Worm (Caenorhabditis elegans) whole organism, dauer: ENCODE data around the gene frpr-14.

Experiments used
- unc-62 ChIP-seq: sonication (generic microtip); optimal IDR thresholded peaks from 2 replicates; lab custom pipeline; 2017; ENCODE audit warnings: missing biosample characterization, missing genetic modification reagents, missing genetic modification characterization

The frpr-14 gene

DNA sequence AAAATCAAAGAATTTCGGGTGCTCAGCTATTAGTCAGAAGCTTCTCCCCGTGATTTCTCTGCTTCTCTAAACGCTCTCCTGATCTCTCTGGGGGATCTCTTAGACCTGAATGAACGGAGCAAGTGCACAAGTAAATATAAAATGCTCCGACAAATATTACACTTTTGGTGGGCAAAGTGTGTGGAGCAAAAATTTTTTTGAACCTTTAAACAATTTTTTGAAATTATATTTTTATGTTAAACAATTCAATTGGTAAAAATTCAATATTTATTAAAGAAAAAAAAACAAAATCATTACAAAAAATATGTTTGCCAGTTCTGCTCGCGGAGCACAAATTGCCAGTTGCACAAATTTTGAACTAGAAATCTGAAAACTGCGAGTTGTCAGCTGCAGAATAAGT lies 11.3 kb upstream of the frpr-14 start, which contains the start of gene K07E8.6:
K07E8.6 (minus strand) TSS at position 101 of the 400 bp plus-strand sequence.
- TF ChIP-seq unc-62 (GFP tag; lab: Kevin White, UChicago) = no peak

DNA sequence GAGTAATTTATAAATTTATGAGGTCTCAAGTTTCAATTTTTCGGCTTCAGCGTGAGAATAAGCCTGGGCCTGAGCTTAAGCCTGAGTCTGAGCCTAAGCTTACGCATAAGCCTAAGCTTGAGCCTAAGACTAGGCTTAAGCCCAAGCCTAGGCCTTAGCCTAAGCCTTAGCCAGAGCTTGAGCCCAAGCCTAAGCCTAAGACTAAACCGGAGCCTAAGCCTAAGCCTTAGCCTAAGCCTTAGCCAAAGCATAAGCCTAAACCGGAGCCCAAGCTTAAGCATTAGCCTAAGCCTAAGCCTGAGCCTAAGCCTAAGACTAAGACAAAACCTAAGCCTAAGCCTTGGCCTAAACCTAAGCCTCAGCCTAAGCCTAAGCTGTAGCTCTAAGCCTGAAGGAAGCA lies 7.0 kb upstream of the frpr-14 start:
- no peak for TF ChIP-seq unc-62 (GFP tag; lab: Kevin White, UChicago)

DNA sequence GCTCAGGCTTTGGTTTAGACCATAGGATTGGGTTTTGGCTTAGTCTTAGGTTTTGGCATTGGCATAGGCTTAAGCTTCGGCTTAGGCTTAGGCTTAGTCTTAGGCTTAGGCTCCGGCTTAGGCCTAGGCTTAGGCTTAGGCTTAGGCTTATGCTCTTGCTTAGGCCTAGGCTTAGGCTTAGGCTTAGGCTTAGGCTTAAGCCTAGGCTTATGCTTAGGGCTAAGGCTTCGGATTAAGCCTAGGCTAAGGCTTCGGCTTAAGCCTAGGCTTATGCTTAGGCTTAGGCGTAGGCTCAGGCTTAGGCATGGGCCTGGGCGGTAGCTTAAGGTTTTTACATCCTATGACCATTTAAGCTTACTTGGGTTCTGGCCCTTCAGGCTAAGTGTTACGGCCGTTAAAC lies 569 bp downstream of the frpr-14 start:
- no peak for TF ChIP-seq unc-62 (GFP tag; lab: Kevin White, UChicago)

DNA sequence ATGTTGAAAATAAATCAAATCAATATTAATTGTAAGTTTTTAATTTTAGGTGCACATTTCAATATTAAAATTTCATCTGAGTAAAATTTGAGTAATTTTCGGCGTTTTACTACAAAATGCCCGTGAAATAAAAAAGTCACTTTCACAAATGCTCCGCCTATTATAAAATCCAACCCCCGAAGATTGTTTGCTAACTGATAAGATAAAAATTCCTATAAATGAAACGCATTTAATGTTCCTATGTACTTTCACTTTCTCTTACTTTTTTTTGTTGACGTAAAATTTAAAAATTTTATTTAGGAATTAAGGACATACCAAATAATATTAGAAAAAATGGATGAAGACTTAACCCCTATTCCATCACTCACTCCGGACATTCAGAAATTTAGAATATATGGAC lies 7.6 kb downstream of the frpr-14 start, which contains the start of gene sdz-24:
sdz-24 (plus strand) TSS at position 301 of the 400 bp plus-strand sequence.
- TF ChIP-seq unc-62 (GFP tag; lab: Kevin White, UChicago) = no peak

DNA sequence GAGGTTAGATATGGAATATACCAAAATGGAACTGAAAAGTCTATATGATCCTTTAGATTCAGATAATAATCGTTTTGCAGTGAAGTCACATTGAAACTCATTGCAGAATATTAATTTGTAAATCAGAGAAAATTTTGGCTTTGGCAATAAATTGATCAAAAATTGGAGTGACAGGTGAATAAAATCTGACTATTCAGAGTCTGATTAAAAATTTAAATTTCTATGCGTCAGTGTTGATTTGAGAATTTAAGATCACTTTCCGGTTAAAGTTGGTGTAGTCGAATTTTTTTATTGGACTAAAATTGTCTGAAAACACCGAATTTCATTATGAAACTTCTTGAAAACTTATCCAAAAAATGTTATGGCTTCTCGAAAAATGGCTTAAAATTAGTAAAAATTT lies 10.9 kb downstream of the frpr-14 start, which contains the start of gene sri-45:
sri-45 (minus strand) TSS at position 101 of the 400 bp plus-strand sequence.
- no peak for TF ChIP-seq unc-62 (GFP tag; lab: Kevin White, UChicago)

DNA sequence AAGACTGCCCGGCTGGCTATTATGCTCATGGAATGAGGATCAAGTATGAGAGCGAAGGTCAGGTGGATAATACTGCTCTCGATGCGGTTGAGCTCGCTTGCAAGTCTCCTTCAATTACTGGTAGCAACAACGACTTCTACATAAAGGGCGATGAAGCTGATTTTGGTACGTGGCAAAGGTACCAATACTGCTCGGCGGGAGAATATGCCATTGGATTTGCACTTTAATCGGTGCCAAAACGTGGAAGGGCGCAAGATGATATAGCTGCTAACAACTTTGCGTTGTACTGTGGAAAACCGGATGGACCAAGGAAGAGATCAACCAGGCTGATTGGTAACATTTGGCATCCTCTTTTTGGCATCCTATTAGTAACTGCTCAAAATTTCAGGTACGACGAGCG lies 17.1 kb downstream of the frpr-14 start:
- TF ChIP-seq unc-62 (GFP tag; lab: Kevin White, UChicago) = no peak

DNA sequence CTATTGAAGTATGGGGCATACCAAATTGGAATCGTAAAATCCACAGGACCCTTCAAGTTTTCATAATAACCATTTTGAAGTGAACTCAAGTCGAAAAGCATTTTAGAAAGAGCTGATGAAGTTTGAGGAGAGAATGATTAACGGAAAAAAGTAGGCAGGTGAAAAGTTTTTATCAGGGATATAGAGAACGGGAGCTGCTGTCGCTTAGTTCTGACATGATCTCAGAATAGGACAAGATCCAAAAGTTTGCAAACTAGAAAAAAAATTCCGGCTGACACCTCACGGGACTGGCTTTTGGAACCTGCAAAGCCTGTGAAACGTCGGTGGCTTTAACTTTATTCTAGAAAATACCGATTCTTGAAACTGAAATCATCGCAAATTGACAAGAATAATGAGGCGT lies 20.3 kb downstream of the frpr-14 start, which contains the start of gene sri-46:
sri-46 (minus strand) TSS at position 101 of the 400 bp plus-strand sequence.
- TF ChIP-seq unc-62 (GFP tag; lab: Kevin White, UChicago) = no peak

DNA sequence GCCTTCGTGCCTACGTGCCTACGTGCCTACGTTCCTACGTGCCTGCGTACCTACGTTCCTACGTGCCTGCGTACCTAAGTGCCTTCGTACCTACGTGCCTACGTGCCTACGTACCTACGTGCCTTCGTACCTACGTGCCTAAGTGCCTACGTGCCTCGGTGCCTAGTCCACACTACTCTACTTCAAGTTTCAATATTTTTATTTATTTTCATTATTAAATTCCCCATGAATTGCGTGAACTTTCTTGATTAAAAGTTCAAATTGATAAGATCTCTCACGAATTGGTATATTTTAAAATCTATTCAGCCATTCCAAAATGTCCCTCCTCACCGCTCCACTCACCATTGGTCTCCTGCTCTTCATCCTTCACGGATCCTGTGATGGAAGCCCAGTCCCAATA lies 23.4 kb downstream of the frpr-14 start, which contains the start of gene Y39F10C.3:
Y39F10C.3 (plus strand) TSS at position 301 of the 400 bp plus-strand sequence.
- TF ChIP-seq unc-62 (GFP tag; lab: Kevin White, UChicago) = no peak

DNA sequence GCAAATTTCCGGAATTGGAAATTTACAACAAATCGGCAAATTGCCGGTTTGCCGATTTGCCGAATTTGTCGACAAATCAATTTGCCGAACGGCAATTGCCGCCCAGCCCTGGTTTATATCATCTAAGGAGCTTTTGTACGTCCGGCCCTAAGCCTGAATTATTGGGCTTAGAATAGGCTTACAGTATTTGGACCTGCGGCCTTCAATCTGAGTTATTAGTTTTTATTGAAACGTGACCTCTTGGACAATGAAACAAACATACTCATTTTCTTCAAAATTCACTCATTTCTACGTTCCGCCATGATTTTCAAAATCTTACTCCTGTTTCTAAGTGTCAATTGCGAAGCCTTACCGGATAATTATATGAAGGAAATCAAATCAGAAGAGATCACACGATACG lies 24.5 kb downstream of the frpr-14 start, which contains the start of gene Y39F10C.1:
Y39F10C.1 (plus strand) TSS at position 301 of the 400 bp plus-strand sequence.
- no peak for TF ChIP-seq unc-62 (GFP tag; lab: Kevin White, UChicago)

DNA sequence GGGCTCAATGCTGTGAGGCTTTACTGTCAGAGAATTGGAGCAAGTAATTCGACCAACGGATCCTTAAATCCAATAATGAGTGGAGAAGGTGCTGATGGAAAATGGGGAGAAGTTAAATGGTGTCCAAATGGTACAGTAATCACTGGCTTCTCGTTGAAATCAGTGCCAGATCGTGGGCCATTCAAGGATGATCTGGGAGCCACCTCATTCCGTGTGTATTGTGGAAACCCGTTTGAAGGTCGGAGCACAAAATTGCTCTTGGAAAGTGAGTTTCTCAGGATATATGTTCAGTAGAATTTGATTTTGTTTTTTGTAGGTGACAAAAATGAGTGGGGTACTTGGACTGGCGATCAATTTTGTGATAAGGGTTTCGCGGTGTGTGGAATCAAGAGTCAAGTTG lies 25.1 kb downstream of the frpr-14 start:
- no peak for TF ChIP-seq unc-62 (GFP tag; lab: Kevin White, UChicago)

DNA sequence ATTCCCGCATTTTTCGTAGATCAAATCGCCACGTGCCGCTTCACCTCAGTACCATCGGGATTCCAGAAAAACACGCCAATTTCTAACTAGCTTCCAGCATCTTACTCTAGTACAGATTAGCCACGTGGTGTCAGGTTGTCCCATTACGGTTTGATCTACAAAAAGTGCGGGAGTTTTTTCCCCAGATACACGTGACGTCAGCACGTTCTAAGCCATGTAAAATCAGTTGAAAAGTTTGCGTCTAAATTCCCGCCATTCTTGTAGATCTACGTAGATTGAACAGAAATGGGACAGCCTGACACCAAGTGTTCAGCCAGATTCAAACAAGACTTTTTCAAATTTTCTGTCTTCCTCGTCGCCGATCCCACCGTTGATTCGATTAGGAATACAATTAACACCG lies 27.8 kb downstream of the frpr-14 start, which contains the start of gene T02H6.9:
T02H6.9 (plus strand) TSS at position 301 of the 400 bp plus-strand sequence.
- no peak for TF ChIP-seq unc-62 (GFP tag; lab: Kevin White, UChicago)

DNA sequence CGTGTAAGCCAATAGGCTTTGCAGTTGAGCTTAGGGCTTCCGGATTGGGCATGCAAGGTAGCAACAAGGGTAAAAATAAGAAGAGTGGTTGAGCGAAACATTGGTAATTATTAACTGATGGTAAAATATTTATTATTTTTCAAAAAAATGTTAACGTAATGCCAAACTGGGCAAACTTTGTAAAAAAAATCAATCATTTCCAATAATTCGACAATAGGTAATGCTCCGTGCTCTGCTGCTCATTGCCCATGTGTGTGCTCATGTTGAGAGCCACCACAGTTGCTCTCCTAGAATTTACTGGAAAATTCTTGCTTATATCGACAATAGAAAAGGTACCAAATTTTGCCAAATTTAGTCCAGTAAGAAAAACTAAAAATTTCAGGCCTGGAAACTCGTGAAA lies 29.9 kb downstream of the frpr-14 start, which contains the start of the genes T02H6.10 and T02H6.8:
T02H6.10 (minus strand) TSS at position 101 of the 400 bp plus-strand sequence.
T02H6.8 (plus strand) TSS at position 221 of the 400 bp plus-strand sequence.
- TF ChIP-seq unc-62 (GFP tag; lab: Kevin White, UChicago) = no peak

DNA sequence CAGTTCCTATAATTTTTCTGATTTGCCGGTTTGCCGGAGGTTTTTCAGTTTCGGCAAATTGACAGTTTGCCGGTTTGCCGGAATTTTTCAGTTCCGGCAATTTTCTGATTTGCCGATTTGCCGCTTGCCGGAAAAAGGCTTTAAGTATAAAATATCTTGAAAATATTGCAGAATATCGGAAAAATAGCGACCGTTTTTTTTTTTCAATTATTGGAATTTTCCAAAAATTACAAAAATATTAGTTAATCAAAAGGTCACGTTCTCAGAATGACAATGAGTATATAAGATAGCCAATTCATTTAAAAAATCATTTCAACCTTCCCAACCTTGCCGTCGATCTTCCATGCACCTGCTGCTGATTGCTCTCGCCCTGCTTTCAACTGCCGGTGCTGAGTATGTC lies 31.6 kb downstream of the frpr-14 start, which contains the start of gene T02H6.7:
T02H6.7 (plus strand) TSS at position 301 of the 400 bp plus-strand sequence.
- TF ChIP-seq unc-62 (GFP tag; lab: Kevin White, UChicago) = no peak

DNA sequence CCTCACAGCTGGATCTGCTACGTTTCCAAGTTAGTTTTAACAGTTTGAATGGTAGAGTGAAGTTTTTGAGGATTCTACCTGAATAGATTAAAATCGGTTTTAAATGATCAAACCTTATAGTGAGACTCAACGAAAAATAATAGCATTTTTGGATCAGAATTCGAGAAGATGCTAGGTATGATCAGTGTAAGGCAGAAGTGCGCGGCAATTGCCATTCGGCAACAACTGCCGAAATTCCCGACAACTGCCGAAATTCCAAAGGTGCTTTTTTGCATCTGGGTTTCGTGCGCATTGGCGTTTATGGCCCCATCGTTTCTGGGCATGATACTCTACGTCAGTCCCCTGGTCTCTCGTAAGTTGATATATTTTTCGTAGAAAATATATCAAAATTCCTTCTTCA lies 32.7 kb downstream of the frpr-14 start, which contains the start of gene T02H6.6:
T02H6.6 (plus strand) TSS at position 301 of the 400 bp plus-strand sequence.
- no peak for TF ChIP-seq unc-62 (GFP tag; lab: Kevin White, UChicago)

DNA sequence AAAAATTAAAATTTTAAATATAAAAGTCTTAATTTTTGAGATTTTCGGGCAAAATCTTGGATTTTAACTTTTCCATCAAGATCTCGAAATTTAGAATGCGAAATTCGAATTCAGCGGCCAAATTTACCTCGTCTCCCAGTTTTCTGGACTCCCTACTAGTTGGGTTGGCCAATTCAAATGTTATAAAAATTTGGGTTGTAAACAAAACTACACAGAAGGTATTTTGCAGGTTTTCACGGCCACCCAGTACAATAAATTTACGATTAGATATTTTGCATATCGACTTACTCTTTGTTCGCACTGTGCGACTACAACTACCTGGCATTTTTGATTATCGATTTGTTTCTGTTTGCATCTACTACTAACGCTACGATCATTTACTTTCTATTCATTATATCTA lies 34.1 kb downstream of the frpr-14 start, which contains the start of gene T02H6.5:
T02H6.5 (plus strand) TSS at position 301 of the 400 bp plus-strand sequence.
- no peak for TF ChIP-seq unc-62 (GFP tag; lab: Kevin White, UChicago)

DNA sequence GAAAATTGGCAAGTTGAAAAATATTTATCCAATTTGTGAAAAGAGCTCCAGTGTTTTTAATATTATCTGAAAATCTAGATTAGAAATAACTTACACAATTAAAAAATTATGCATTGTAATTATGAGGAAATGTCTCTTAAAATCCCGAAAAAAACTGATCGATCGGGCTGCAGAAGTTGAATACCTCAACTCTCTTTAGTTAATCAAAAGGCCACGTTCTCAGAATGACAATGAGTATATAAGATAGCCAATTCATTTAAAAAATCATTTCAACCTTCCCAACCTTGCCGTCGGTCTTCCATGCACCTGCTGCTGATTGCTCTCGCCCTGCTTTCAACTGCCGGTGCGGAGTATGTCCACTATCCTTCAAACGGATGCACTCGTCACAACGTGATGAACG lies 39.0 kb downstream of the frpr-14 start, which contains the start of gene T02H6.4:
T02H6.4 (plus strand) TSS at position 301 of the 400 bp plus-strand sequence.
- no peak for TF ChIP-seq unc-62 (GFP tag; lab: Kevin White, UChicago)

DNA sequence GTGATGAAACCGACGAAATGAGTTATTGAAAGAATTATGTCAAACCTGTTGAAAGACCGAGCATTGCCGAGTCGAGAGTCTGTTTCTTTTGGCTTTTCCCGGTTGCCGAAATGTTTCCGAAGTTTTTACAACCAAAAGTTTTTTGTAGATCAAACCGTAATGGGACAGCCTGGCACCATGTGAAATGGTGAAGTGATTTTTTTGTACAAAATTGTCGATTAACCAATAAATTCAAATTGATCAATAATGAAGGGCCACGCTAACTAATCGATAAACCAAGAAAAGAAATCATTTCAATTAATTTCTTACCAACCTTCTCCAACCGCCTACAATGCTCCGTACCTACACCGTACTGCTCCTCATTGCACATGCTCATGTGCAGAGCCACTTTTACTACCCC lies 40.8 kb downstream of the frpr-14 start, which contains the start of gene T02H6.3:
T02H6.3 (plus strand) TSS at position 301 of the 400 bp plus-strand sequence.
- TF ChIP-seq unc-62 (GFP tag; lab: Kevin White, UChicago) = no peak
